Fruit fly (Drosophila melanogaster) whole organism, prepupa: Measurements from ENCODE around the gene erm.

Experiments used
- Blimp-1 ChIP-seq: fragments of 200-800 bp; sonication (Bioruptor generic); optimal IDR thresholded peaks from 3 replicates; lab custom pipeline; 2017; ENCODE audit warnings: missing biosample characterization, missing genetic modification characterization, mild to moderate bottlenecking, moderate library complexity, missing genetic modification reagents
- CG1621 ChIP-seq: fragments of 200-800 bp; sonication (Bioruptor generic); optimal IDR thresholded peaks from 3 replicates; lab custom pipeline; 2018; ENCODE audit warnings: missing biosample characterization, mild to moderate bottlenecking, missing genetic modification characterization
- CG31627 ChIP-seq: fragments of 200-800 bp; sonication (Bioruptor generic); optimal IDR thresholded peaks from 3 replicates; lab custom pipeline; 2016; ENCODE audit warnings: missing biosample characterization, missing genetic modification characterization
- CG6854 ChIP-seq: fragments of 200-800 bp; sonication (Bioruptor generic); optimal IDR thresholded peaks from 2 replicates; lab custom pipeline; 2017; ENCODE audit warnings: missing biosample characterization, mild to moderate bottlenecking, missing genetic modification characterization
- CG8119 ChIP-seq: fragments of 200-800 bp; sonication (Bioruptor generic); IDR thresholded peaks from 3 replicates; pipeline ENCODE4 v1.3.6; 2022; ENCODE audit warnings: missing biosample characterization, missing genetic modification characterization
- CG8632 ChIP-seq: fragments of 200-800 bp; sonication (Bioruptor generic); optimal IDR thresholded peaks from 3 replicates; lab custom pipeline; 2016; ENCODE audit warnings: missing biosample characterization, missing genetic modification characterization
- Eip75B ChIP-seq: fragments of 200-800 bp; sonication (Bioruptor generic); optimal IDR thresholded peaks from 3 replicates; lab custom pipeline; 2016; ENCODE audit warnings: missing biosample characterization, missing genetic modification characterization
- Ets96B ChIP-seq: fragments of 200-800 bp; optimal IDR thresholded peaks from 2 replicates; lab custom pipeline; 2019; ENCODE audit warnings: missing biosample characterization, mild to moderate bottlenecking, missing genetic modification characterization, moderate library complexity
- Gug ChIP-seq: fragments of 200-800 bp; sonication (Bioruptor generic); IDR thresholded peaks from 2 replicates; pipeline ENCODE4 v1.3.6; 2022; ENCODE audit warnings: missing biosample characterization, missing genetic modification characterization
- Hr38 ChIP-seq: sonication (Bioruptor generic); optimal IDR thresholded peaks from 2 replicates; lab custom pipeline; 2016; ENCODE audit warnings: missing biosample characterization, missing genetic modification characterization
- Sox102F ChIP-seq: fragments of 200-800 bp; sonication (Bioruptor generic); optimal IDR thresholded peaks from 2 replicates; lab custom pipeline; 2016; ENCODE audit warnings: missing biosample characterization, mild to moderate bottlenecking, missing genetic modification characterization
- eg ChIP-seq: fragments of 200-800 bp; sonication (Bioruptor generic); IDR thresholded peaks from 3 replicates; pipeline ENCODE4 v1.3.6; 2022; ENCODE audit warnings: missing biosample characterization, missing genetic modification characterization
- fkh ChIP-seq: fragments of 200-800 bp; sonication (Bioruptor generic); optimal IDR thresholded peaks from 3 replicates; lab custom pipeline; 2017; ENCODE audit warnings: missing biosample characterization, mild to moderate bottlenecking, missing genetic modification characterization, moderate library complexity
- topi ChIP-seq: fragments of 200-800 bp; sonication (Bioruptor generic); optimal IDR thresholded peaks from 3 replicates; lab custom pipeline; 2016; ENCODE audit warnings: missing biosample characterization, missing genetic modification characterization

dm6 chr2L:1902904-1903303 is 67.3 kb downstream of the erm start:
- TF ChIP-seq topi (GFP tag; lab: Kevin White, UChicago) = no peak
- no peak for TF ChIP-seq fkh (GFP tag; lab: Kevin White, UChicago)
- no peak for TF ChIP-seq Ets96B (tag; lab: Kevin White, UChicago)
- no peak for TF ChIP-seq Hr38
- TF ChIP-seq eg (GFP tag; lab: Robert Waterston, UW) = no peak
- no peak for TF ChIP-seq CG6854
- no peak for TF ChIP-seq Sox102F (GFP tag; lab: Kevin White, UChicago)
- no peak for TF ChIP-seq CG8632 (GFP tag; lab: Kevin White, UChicago)
- TF ChIP-seq CG1621 (tag; lab: Kevin White, UChicago) = no peak
- no peak for TF ChIP-seq Blimp-1 (GFP tag; lab: Kevin White, UChicago)
- TF ChIP-seq CG31627 (GFP tag; lab: Kevin White, UChicago) = no peak
- TF ChIP-seq Gug (GFP tag; lab: Robert Waterston, UW) = no peak
- TF ChIP-seq CG8119 = no peak
- TF ChIP-seq Eip75B (GFP tag; lab: Kevin White, UChicago) = no peak
